Worm (Caenorhabditis elegans) whole organism, L3 larva: ENCODE data around the gene usip-1.

ENCODE experiments used
- R02D3.7 ChIP-seq: fragments of 150-350 bp; optimal IDR thresholded peaks from 2 replicates; lab custom pipeline; 2014; ENCODE audit warnings: missing biosample characterization, missing genetic modification characterization
- ZK546.5 ChIP-seq: sonication (generic microtip); optimal IDR thresholded peaks from 2 replicates; lab custom pipeline; 2017; ENCODE audit warnings: missing biosample characterization, missing genetic modification characterization
- aly-2 ChIP-seq: fragments of 150-350 bp; optimal IDR thresholded peaks from 2 replicates; lab custom pipeline; 2014; ENCODE audit warnings: missing biosample characterization, missing genetic modification characterization
- ceh-28 ChIP-seq: fragments of 150-350 bp; optimal IDR thresholded peaks from 2 replicates; lab custom pipeline; 2014; ENCODE audit warnings: missing biosample characterization, missing genetic modification reagents, missing genetic modification characterization
- ceh-82 ChIP-seq: fragments of 150-350 bp; optimal IDR thresholded peaks from 2 replicates; lab custom pipeline; 2014; ENCODE audit warnings: missing biosample characterization, missing genetic modification characterization
- ceh-9 ChIP-seq: sonication (generic microtip); optimal IDR thresholded peaks from 2 replicates; lab custom pipeline; 2018; ENCODE audit warnings: missing biosample characterization, missing genetic modification characterization
- daf-12 ChIP-seq: fragments of 150-350 bp; optimal IDR thresholded peaks from 2 replicates; lab custom pipeline; 2014; ENCODE audit warnings: missing biosample characterization, missing genetic modification reagents, missing genetic modification characterization
- egl-27 ChIP-seq: sonication (generic microtip); optimal IDR thresholded peaks from 4 replicates; lab custom pipeline; 2017; ENCODE audit warnings: missing biosample characterization, missing genetic modification reagents, missing genetic modification characterization
- egl-5 ChIP-seq: fragments of 150-350 bp; optimal IDR thresholded peaks from 2 replicates; lab custom pipeline; 2017; ENCODE audit warnings: missing biosample characterization, missing genetic modification reagents, missing genetic modification characterization, inconsistent platforms
- elt-1 ChIP-seq: fragments of 150-350 bp; optimal IDR thresholded peaks from 2 replicates; lab custom pipeline; 2014; ENCODE audit warnings: missing biosample characterization, missing genetic modification characterization
- elt-2 ChIP-seq: sonication (generic microtip); optimal IDR thresholded peaks from 2 replicates; lab custom pipeline; 2016; ENCODE audit warnings: missing genetic modification reagents, mild to moderate bottlenecking, missing genetic modification characterization, missing compliant biosample characterization
- elt-3 ChIP-seq, 3 experiments: fragments of 150-350 bp in 1 of 3; sonication (generic microtip) in 2 of 3; optimal IDR thresholded peaks; 2 replicates in 2 of 3; 4 replicates in 1 of 3; lab custom pipeline; 2014 to 2017; ENCODE audit warnings: missing biosample characterization in 3 of 3, missing genetic modification characterization in 3 of 3
- fkh-2 ChIP-seq: fragments of 150-350 bp; optimal IDR thresholded peaks from 2 replicates; lab custom pipeline; 2014; ENCODE audit warnings: missing biosample characterization, missing genetic modification reagents, missing genetic modification characterization
- fos-1 ChIP-seq: fragments of 150-350 bp; optimal IDR thresholded peaks from 2 replicates; lab custom pipeline; 2014; ENCODE audit warnings: missing biosample characterization, missing genetic modification characterization
- hmg-11 ChIP-seq: sonication (generic microtip); optimal IDR thresholded peaks from 2 replicates; lab custom pipeline; 2016; ENCODE audit warnings: missing genetic modification characterization, missing compliant biosample characterization
- jun-1 ChIP-seq: fragments of 150-350 bp; optimal IDR thresholded peaks from 2 replicates; lab custom pipeline; 2014; ENCODE audit warnings: missing biosample characterization, missing genetic modification reagents, missing genetic modification characterization
- lin-39 ChIP-seq: fragments of 150-350 bp; optimal IDR thresholded peaks from 2 replicates; lab custom pipeline; 2018; ENCODE audit warnings: missing biosample characterization, missing genetic modification reagents, missing genetic modification characterization
- lsy-12 ChIP-seq: sonication (generic microtip); optimal IDR thresholded peaks from 2 replicates; lab custom pipeline; 2016; ENCODE audit warnings: mild to moderate bottlenecking, missing genetic modification characterization, missing compliant biosample characterization
- mdl-1 ChIP-seq: fragments of 150-350 bp; optimal IDR thresholded peaks from 2 replicates; lab custom pipeline; 2014; ENCODE audit warnings: missing biosample characterization, missing genetic modification characterization
- nfya-1 ChIP-seq: sonication (generic microtip); optimal IDR thresholded peaks from 2 replicates; lab custom pipeline; 2017; ENCODE audit warnings: missing genetic modification characterization, mild to moderate bottlenecking, missing compliant biosample characterization, antibody characterized with exemption, moderate library complexity; ENCODE audit not compliant: insufficient read depth
- nhr-11 ChIP-seq: fragments of 150-350 bp; optimal IDR thresholded peaks from 2 replicates; lab custom pipeline; 2014; ENCODE audit warnings: missing biosample characterization, missing genetic modification characterization
- nhr-23 ChIP-seq: fragments of 150-350 bp; optimal IDR thresholded peaks from 2 replicates; lab custom pipeline; 2014; ENCODE audit warnings: missing biosample characterization, missing genetic modification reagents, missing genetic modification characterization
- nhr-237 ChIP-seq: fragments of 150-350 bp; optimal IDR thresholded peaks from 2 replicates; lab custom pipeline; 2014; ENCODE audit warnings: missing biosample characterization, missing genetic modification characterization
- nhr-25 ChIP-seq: sonication (generic microtip); optimal IDR thresholded peaks from 2 replicates; lab custom pipeline; 2017; ENCODE audit warnings: missing biosample characterization, missing genetic modification characterization
- nhr-28 ChIP-seq: fragments of 150-350 bp; optimal IDR thresholded peaks from 2 replicates; lab custom pipeline; 2014; ENCODE audit warnings: missing biosample characterization, missing genetic modification characterization
- nhr-76 ChIP-seq: fragments of 150-350 bp; sonication (generic microtip); optimal IDR thresholded peaks from 5 replicates; lab custom pipeline; 2014; ENCODE audit warnings: missing biosample characterization, missing genetic modification characterization
- nhr-77 ChIP-seq: fragments of 150-350 bp; optimal IDR thresholded peaks from 2 replicates; lab custom pipeline; 2014; ENCODE audit warnings: missing biosample characterization, missing genetic modification characterization
- pha-4 ChIP-seq: fragments of 150-350 bp; optimal IDR thresholded peaks from 2 replicates; lab custom pipeline; 2014; ENCODE audit warnings: missing biosample characterization, missing genetic modification reagents, missing genetic modification characterization
- pqm-1 ChIP-seq: fragments of 150-350 bp; optimal IDR thresholded peaks from 2 replicates; lab custom pipeline; 2017; ENCODE audit warnings: missing biosample characterization, missing genetic modification characterization, inconsistent platforms
- sea-2 ChIP-seq: fragments of 150-350 bp; sonication (generic microtip); optimal IDR thresholded peaks from 4 replicates; lab custom pipeline; 2014; ENCODE audit warnings: missing biosample characterization, missing genetic modification reagents, missing genetic modification characterization
- skn-1 ChIP-seq: fragments of 150-350 bp; optimal IDR thresholded peaks from 2 replicates; lab custom pipeline; 2014; ENCODE audit warnings: missing biosample characterization, missing genetic modification characterization
- snpc-4 ChIP-seq: fragments of 150-350 bp; optimal IDR thresholded peaks from 2 replicates; lab custom pipeline; 2014; ENCODE audit warnings: missing biosample characterization, missing genetic modification characterization
- tbx-2 ChIP-seq: sonication (generic microtip); optimal IDR thresholded peaks from 2 replicates; lab custom pipeline; 2016; ENCODE audit warnings: mild to moderate bottlenecking, missing genetic modification characterization, missing compliant biosample characterization
- unc-39 ChIP-seq: sonication (generic microtip); optimal IDR thresholded peaks from 4 replicates; lab custom pipeline; 2017; ENCODE audit warnings: missing biosample characterization, missing genetic modification characterization
- unc-62 ChIP-seq: fragments of 150-350 bp; sonication (generic microtip); optimal IDR thresholded peaks from 4 replicates; lab custom pipeline; 2014; ENCODE audit warnings: missing biosample characterization, missing genetic modification reagents, missing genetic modification characterization
- zag-1 ChIP-seq: fragments of 150-350 bp; optimal IDR thresholded peaks from 2 replicates; lab custom pipeline; 2014; ENCODE audit warnings: missing biosample characterization, missing genetic modification characterization
- ztf-11 ChIP-seq: fragments of 150-350 bp; optimal IDR thresholded peaks from 2 replicates; lab custom pipeline; 2014; ENCODE audit warnings: missing biosample characterization, missing genetic modification characterization
- ztf-4 ChIP-seq: fragments of 150-350 bp; optimal IDR thresholded peaks from 2 replicates; lab custom pipeline; 2014; ENCODE audit warnings: missing biosample characterization, missing genetic modification characterization

The usip-1 gene

ce11 chrV:12161157-12161556, 22.8 kb downstream of the usip-1 start:
- TF ChIP-seq hmg-11 (tag; lab: Kevin White, UChicago) = peak; percentile 34
- no peak for TF ChIP-seq sea-2 (GFP tag; lab: Kevin White, UChicago)
- peak; percentile 15 for TF ChIP-seq nfya-1

ce11 chrV:12159975-12160374, 24.0 kb downstream of the usip-1 start:
- TF ChIP-seq elt-2 (tag; lab: Kevin White, UChicago) (no peak), egl-5 (tag; lab: Kevin White, UChicago) (peak; percentile 35), nhr-25 (peak; percentile 51), unc-62 (GFP tag; lab: Kevin White, UChicago) (no peak), ZK546.5 (no peak)

DNA sequence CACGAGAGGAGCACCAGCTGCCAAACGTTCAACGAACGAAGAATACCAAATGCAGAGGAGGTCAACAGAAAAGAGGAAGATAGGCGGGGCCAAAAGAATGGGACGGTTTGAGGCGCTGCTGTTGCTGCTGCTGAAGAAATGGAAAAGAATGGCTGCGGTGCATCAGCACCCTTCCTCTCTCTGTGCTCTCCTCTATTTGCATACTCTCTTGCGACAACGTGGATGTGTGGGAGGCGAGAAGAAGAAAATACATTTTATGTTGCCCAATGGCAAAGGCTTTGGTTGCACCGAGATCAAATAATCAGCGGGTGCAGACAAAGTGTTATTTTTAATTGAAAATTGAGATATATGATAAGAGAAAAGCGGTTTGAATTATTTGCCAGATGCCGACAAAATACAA, 25.6 kb downstream of the usip-1 start:
- peak; percentile 25 for TF ChIP-seq nfya-1
- no peak for TF ChIP-seq pqm-1 (tag; lab: Kevin White, UChicago)
- TF ChIP-seq ZK546.5 = no peak
- no peak for TF ChIP-seq ztf-11 (tag; lab: Kevin White, UChicago)
- no peak for TF ChIP-seq sea-2 (GFP tag; lab: Kevin White, UChicago)

DNA sequence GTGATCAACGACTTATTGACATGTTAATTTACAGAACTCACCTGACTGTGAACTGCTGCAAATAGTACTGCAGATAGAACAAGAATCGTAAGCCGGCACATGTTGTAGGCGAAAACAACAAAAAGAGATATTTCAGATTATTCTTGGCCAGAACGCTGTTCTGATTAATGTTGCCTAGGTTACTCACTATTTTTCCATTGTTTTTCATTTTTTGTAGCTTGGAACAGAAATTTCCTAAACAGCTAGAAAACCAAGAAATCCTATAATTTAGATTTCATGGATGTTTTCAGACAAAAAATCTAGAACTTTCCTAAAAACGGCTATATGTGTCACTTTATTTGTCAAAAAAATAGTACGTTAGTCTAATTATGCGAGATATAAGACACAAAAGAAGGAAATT, 29.4 kb downstream of the usip-1 start, which contains the start of gene C27A7.9:
Gene C27A7.9, minus strand, starts transcription at position 101 of the 400 bp plus-strand sequence.
- TF ChIP-seq aly-2 (tag; lab: Kevin White, UChicago) = no peak
- no peak for TF ChIP-seq nhr-76
- no peak for TF ChIP-seq zag-1 (tag; lab: Kevin White, UChicago)
- no peak for TF ChIP-seq lin-39 (tag; lab: Kevin White, UChicago)
- no peak for TF ChIP-seq sea-2 (GFP tag; lab: Kevin White, UChicago)
- no peak for TF ChIP-seq mdl-1
- no peak for TF ChIP-seq egl-5 (tag; lab: Kevin White, UChicago)
- no peak for TF ChIP-seq nhr-25
- TF ChIP-seq ztf-4 (tag; lab: Kevin White, UChicago) = no peak
- no peak for TF ChIP-seq tbx-2
- no peak for TF ChIP-seq unc-39 (tag; lab: Kevin White, UChicago)
- no peak for TF ChIP-seq nhr-77 (tag; lab: Kevin White, UChicago)
- TF ChIP-seq fkh-2 (tag; lab: Kevin White, UChicago) = no peak
- TF ChIP-seq ceh-82 (tag; lab: Kevin White, UChicago) = no peak
- TF ChIP-seq elt-1 (tag; lab: Kevin White, UChicago) = no peak
- no peak for TF ChIP-seq nhr-11 (tag; lab: Kevin White, UChicago)
- no peak for TF ChIP-seq ceh-28 (tag; lab: Kevin White, UChicago)
- TF ChIP-seq ceh-9 (tag; lab: Kevin White, UChicago) = no peak

- TF ChIP-seq fkh-2 (tag; lab: Kevin White, UChicago) (no peak), mdl-1 (no peak), daf-12 (tag; lab: Kevin White, UChicago) (no peak), nhr-23 (tag; lab: Kevin White, UChicago) (no peak), elt-3 (tag; optimal IDR thresholded peaks at IDR 0.05; lab: Kevin White, UChicago) (no peak), pha-4 (tag; lab: Kevin White, UChicago) (no peak), lsy-12 (no peak), sea-2 (GFP tag; lab: Kevin White, UChicago) (no peak), ceh-82 (tag; lab: Kevin White, UChicago) (no peak), ztf-11 (tag; lab: Kevin White, UChicago) (no peak), nhr-28 (no peak), egl-27 (tag; lab: Kevin White, UChicago) (no peak), ZK546.5 (no peak), elt-2 (tag; lab: Kevin White, UChicago) (no peak), snpc-4 (tag; lab: Kevin White, UChicago) (no peak), pqm-1 (tag; lab: Kevin White, UChicago) (no peak)
These were observed 30.2 kb downstream of the usip-1 start for ce11 chrV:12153784-12154183.

DNA sequence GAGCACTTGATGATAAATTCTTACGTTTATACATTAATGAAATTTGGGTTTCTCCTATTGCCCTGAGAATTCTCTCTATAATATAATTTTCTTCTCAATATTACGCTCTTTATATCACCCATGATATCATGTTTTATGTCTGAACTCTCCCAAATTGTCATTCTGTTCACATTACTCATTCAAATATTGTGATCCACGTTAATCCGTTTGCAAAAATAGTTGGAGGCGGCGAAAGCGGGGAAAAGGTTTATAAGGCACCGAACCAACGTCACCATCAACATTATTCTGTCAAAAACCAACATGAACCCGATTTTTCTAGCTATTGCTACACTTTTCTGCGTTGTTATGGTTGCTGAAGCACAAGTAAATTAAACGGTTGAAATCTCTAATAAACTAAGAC, 31.1 kb downstream of the usip-1 start, which contains the start of gene C27A7.8:
Gene C27A7.8, plus strand, starts transcription at position 301 of the 400 bp plus-strand sequence.
- TF ChIP-seq egl-27 (tag; lab: Kevin White, UChicago) (no peak), skn-1 (tag; lab: Kevin White, UChicago) (no peak), elt-2 (tag; lab: Kevin White, UChicago) (no peak), nhr-23 (tag; lab: Kevin White, UChicago) (no peak), ceh-9 (tag; lab: Kevin White, UChicago) (no peak), R02D3.7 (tag; lab: Kevin White, UChicago) (no peak), nhr-76 (no peak), unc-62 (GFP tag; lab: Kevin White, UChicago) (no peak), elt-1 (tag; lab: Kevin White, UChicago) (no peak), nhr-25 (no peak), fos-1 (tag; lab: Kevin White, UChicago) (no peak), jun-1 (tag; lab: Kevin White, UChicago) (no peak), ceh-28 (tag; lab: Kevin White, UChicago) (no peak), nhr-237 (tag; lab: Kevin White, UChicago) (no peak), unc-39 (tag; lab: Kevin White, UChicago) (no peak)
- TF ChIP-seq, all 47 proteins: peak for 0
